Fruit fly (Drosophila melanogaster) whole organism, pupa: ENCODE measurements around the gene RhoGAP19D.

Experiments
- CG12605 ChIP-seq: fragments of 200-800 bp; sonication (Bioruptor generic); IDR thresholded peaks from 2 replicates; pipeline ENCODE4 v1.3.6; 2022; ENCODE audit warnings: missing biosample characterization, missing genetic modification characterization
- CG13204 ChIP-seq: fragments of 200-800 bp; sonication (Bioruptor generic); optimal IDR thresholded peaks from 2 replicates; lab custom pipeline; 2018; ENCODE audit warnings: missing biosample characterization, mild to moderate bottlenecking, missing genetic modification characterization, moderate library complexity
- CG17806 ChIP-seq: fragments of 200-800 bp; sonication (Bioruptor generic); optimal IDR thresholded peaks from 2 replicates; lab custom pipeline; 2018; ENCODE audit warnings: missing biosample characterization, mild to moderate bottlenecking, missing genetic modification characterization, moderate library complexity
- CG4496 ChIP-seq: fragments of 200-800 bp; sonication (Bioruptor generic); IDR thresholded peaks from 3 replicates; pipeline ENCODE4 v1.3.6; 2022; ENCODE audit warnings: missing biosample characterization, missing genetic modification characterization
- D1 ChIP-seq: fragments of 200-800 bp; sonication (Bioruptor generic); optimal IDR thresholded peaks from 2 replicates; lab custom pipeline; 2018; ENCODE audit warnings: missing biosample characterization, mild to moderate bottlenecking, missing genetic modification characterization, moderate library complexity
- EcR ChIP-seq: fragments of 200-800 bp; sonication (Bioruptor generic); optimal IDR thresholded peaks from 3 replicates; lab custom pipeline; 2019; ENCODE audit warnings: missing biosample characterization, missing genetic modification characterization, mild to moderate bottlenecking, moderate library complexity, missing genetic modification reagents
- Ets98B ChIP-seq: fragments of 200-800 bp; sonication (Bioruptor generic); IDR thresholded peaks from 2 replicates; pipeline ENCODE4 v1.3.6; 2022; ENCODE audit warnings: missing biosample characterization, missing genetic modification characterization
- Pif1B ChIP-seq: fragments of 200-800 bp; sonication (Bioruptor generic); optimal IDR thresholded peaks from 3 replicates; lab custom pipeline; 2016; ENCODE audit warnings: missing biosample characterization, missing genetic modification characterization
- Snoo ChIP-seq: fragments of 200-800 bp; sonication (Bioruptor generic); optimal IDR thresholded peaks from 3 replicates; lab custom pipeline; 2017; ENCODE audit warnings: missing biosample characterization, mild to moderate bottlenecking, missing genetic modification characterization, inconsistent platforms
- fd96Ca ChIP-seq: fragments of 200-800 bp; sonication (Bioruptor generic); IDR thresholded peaks from 3 replicates; pipeline ENCODE4 v1.3.6; 2022; ENCODE audit warnings: missing biosample characterization, missing genetic modification characterization
- rn ChIP-seq: fragments of 200-800 bp; sonication (Bioruptor generic); IDR thresholded peaks from 2 replicates; pipeline ENCODE4 v1.3.6; 2022; ENCODE audit warnings: missing biosample characterization, missing genetic modification characterization

DNA sequence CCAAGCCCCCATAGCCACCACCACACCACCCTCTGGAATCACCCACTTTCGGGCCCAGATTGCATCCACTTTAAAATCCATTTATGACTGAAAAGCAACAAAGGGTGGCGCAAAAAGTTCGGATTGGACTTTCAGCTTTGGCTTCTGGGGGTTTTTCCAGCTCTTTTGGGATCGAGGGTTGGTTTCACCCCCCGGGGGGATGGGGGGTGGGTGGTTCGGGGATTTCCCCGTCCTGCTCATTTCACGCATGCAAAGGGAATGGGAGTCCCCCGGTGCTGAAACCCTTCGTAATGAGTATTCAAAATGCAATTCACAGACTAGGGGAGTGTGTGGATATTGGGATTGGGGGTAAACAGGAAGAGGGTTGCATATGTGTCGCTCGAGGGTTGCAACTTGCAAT is 10.7 kb downstream of the RhoGAP19D start:
- no peak for TF ChIP-seq D1
- TF ChIP-seq fd96Ca, result no peak
- TF ChIP-seq CG13204 (GFP tag; lab: Kevin White, UChicago), result no peak
- TF ChIP-seq Snoo, result no peak
- TF ChIP-seq CG12605 (GFP tag; lab: Robert Waterston, UW), result no peak
- no peak for TF ChIP-seq Ets98B (GFP tag; lab: Robert Waterston, UW)
- TF ChIP-seq CG17806, result no peak
- no peak for TF ChIP-seq CG4496 (GFP tag; lab: Robert Waterston, UW)
- no peak for TF ChIP-seq rn (GFP tag; lab: Robert Waterston, UW)
- no peak for TF ChIP-seq EcR (GFP tag; lab: Kevin White, UChicago)
- no peak for TF ChIP-seq Pif1B (GFP tag; lab: Kevin White, UChicago)
